Fruit fly (Drosophila melanogaster) whole organism, pupa: ENCODE measurements around the gene CAH1.

Experiments
- CG34367 ChIP-seq: fragments of 200-800 bp; sonication (Bioruptor generic); optimal IDR thresholded peaks from 2 replicates; lab custom pipeline; 2018; ENCODE audit warnings: missing biosample characterization, mild to moderate bottlenecking, missing genetic modification characterization
- CG8301 ChIP-seq: fragments of 200-800 bp; sonication (Bioruptor generic); optimal IDR thresholded peaks from 2 replicates; lab custom pipeline; 2018; ENCODE audit warnings: missing biosample characterization, mild to moderate bottlenecking, missing genetic modification characterization
- Ets98B ChIP-seq: fragments of 200-800 bp; sonication (Bioruptor generic); IDR thresholded peaks from 2 replicates; pipeline ENCODE4 v1.3.6; 2022; ENCODE audit warnings: missing biosample characterization, missing genetic modification characterization
- Snoo ChIP-seq: fragments of 200-800 bp; sonication (Bioruptor generic); optimal IDR thresholded peaks from 3 replicates; lab custom pipeline; 2017; ENCODE audit warnings: missing biosample characterization, mild to moderate bottlenecking, missing genetic modification characterization, inconsistent platforms
- gl ChIP-seq: fragments of 200-800 bp; sonication (Bioruptor generic); optimal IDR thresholded peaks from 2 replicates; lab custom pipeline; 2018; ENCODE audit warnings: missing biosample characterization, mild to moderate bottlenecking, missing genetic modification characterization

- TF ChIP-seq CG8301, result no peak
- TF ChIP-seq Ets98B (GFP tag; lab: Robert Waterston, UW), result no peak
- TF ChIP-seq gl (tag; lab: Kevin White, UChicago), result no peak
- TF ChIP-seq Snoo (tag; lab: Kevin White, UChicago), result no peak
- TF ChIP-seq CG34367 (tag; lab: Kevin White, UChicago), result no peak
Observed at dm6 chr2L:13837579-13837978, 34.2 kb downstream of the CAH1 start.
